Worm (Caenorhabditis elegans) whole organism, L4/young adult: ENCODE data around the gene ser-6.
"Not testable (repeated sequence)": the region's sequence is repeated elsewhere in the genome, so short reads cannot be mapped to it uniquely, and the experiment has no call there.

ENCODE experiments used
- W03F9.2 ChIP-seq: fragments of 150-350 bp; optimal IDR thresholded peaks from 2 replicates; lab custom pipeline; 2014; ENCODE audit warnings: missing biosample characterization, missing genetic modification characterization
- dao-5 ChIP-seq: sonication (generic microtip); optimal IDR thresholded peaks from 2 replicates; lab custom pipeline; 2016; ENCODE audit warnings: missing genotype, missing genetic modification characterization, moderate library complexity, missing compliant biosample characterization
- him-1 ChIP-seq: sonication (generic microtip); optimal IDR thresholded peaks from 2 replicates; lab custom pipeline; 2016; ENCODE audit warnings: missing genotype, missing genetic modification reagents, missing genetic modification characterization, missing compliant biosample characterization

- TF ChIP-seq dao-5, him-1, W03F9.2 (tag; lab: Kevin White, UChicago): not testable (repeated sequence)
These were observed 42.2 kb upstream of the ser-6 start, which contains the start of gene Y54G2A.50 for ce11 chrIV:2917729-2918128.
